Worm (Caenorhabditis elegans): ENCODE results near the gene toe-2.

Gene toe-2

ce11 chrII:6535957-6536424 is 14.8 kb upstream of the toe-2 start, which contains the start of gene utp-20 (continued):
- TF ChIP-seq grh-1 (GFP tag; IDR thresholded peaks at IDR 0.05): no peak
- peak; percentile 46 for TF ChIP-seq nhr-20 (tag; optimal IDR thresholded peaks at IDR 0.05)
- TF ChIP-seq dpl-1 (GFP tag; optimal IDR thresholded peaks at IDR 0.05): peak; percentile 83 to 93 (median 92)
- TF ChIP-seq isw-1 (GFP tag; IDR thresholded peaks at IDR 0.05): no peak; the same call in 1 of the 2 replicates
- no peak; the same call in 1 of the 2 replicates for TF ChIP-seq nhr-19 (GFP tag; conservative IDR thresholded peaks at IDR 0.05)
- no peak for TF ChIP-seq vab-15 (tag; optimal IDR thresholded peaks at IDR 0.05)
- TF ChIP-seq tlp-1 (tag; optimal IDR thresholded peaks at IDR 0.05): no peak
- TF ChIP-seq lsy-2 (tag; optimal IDR thresholded peaks at IDR 0.05): peak; percentile 69 to 82
- TF ChIP-seq skn-1 (tag; optimal IDR thresholded peaks at IDR 0.05): peak; percentile 59
- no peak for TF ChIP-seq unc-62 (GFP tag; optimal IDR thresholded peaks at IDR 0.05)
- TF ChIP-seq efl-1 (optimal IDR thresholded peaks at IDR 0.05): peak; percentile 81 to 92
- peak; percentile 92 to 99 for TF ChIP-seq efl-1 (GFP tag; optimal IDR thresholded peaks at IDR 0.05 in 1 of 2)
- TF ChIP-seq efl-3 (GFP tag; optimal IDR thresholded peaks at IDR 0.05): no peak
- TF ChIP-seq blmp-1 (tag; optimal IDR thresholded peaks at IDR 0.05): peak; percentile 49
- peak; percentile 55 for TF ChIP-seq nhr-90 (tag; optimal IDR thresholded peaks at IDR 0.05; ENCODE audit: poor library complexity)
- peak; percentile 30 for TF ChIP-seq F16B12.6 (tag; optimal IDR thresholded peaks at IDR 0.05)
- no peak for TF ChIP-seq ceh-8 (GFP tag; optimal IDR thresholded peaks at IDR 0.05)
- TF ChIP-seq elt-3 (tag; optimal IDR thresholded peaks at IDR 0.05): peak in 1 of 6 experiments; percentile 35
- TF ChIP-seq lin-35 (GFP tag; optimal IDR thresholded peaks at IDR 0.05): peak; percentile 90 to 97
- no peak for TF ChIP-seq irx-1 (tag; optimal IDR thresholded peaks at IDR 0.05)
- peak; percentile 67 for TF ChIP-seq snu-23 (GFP tag; optimal IDR thresholded peaks at IDR 0.05)
- TF ChIP-seq lin-39 (tag; optimal IDR thresholded peaks at IDR 0.05): peak; percentile 2

- TF ChIP-seq ceh-82 (tag; optimal IDR thresholded peaks at IDR 0.05) (no peak), sox-4 (tag; optimal IDR thresholded peaks at IDR 0.05) (no peak), nhr-85 (tag) (peak; percentile 79), hlh-4 (tag; optimal IDR thresholded peaks at IDR 0.05) (no peak), fkh-4 (tag; optimal IDR thresholded peaks at IDR 0.05; ENCODE audit: borderline replicate concordance) (no peak), ztf-11 (tag; optimal IDR thresholded peaks at IDR 0.05) (no peak), lin-14 (GFP tag; optimal IDR thresholded peaks at IDR 0.05) (peak; percentile 45), nhr-77 (tag; optimal IDR thresholded peaks at IDR 0.05) (no peak), unc-62 (GFP tag; optimal IDR thresholded peaks at IDR 0.05) (no peak)
Measured at ce11 chrII:6531940-6532339, 10.8 kb upstream of the toe-2 start, which contains the start of gene abcx-1. abcx-1 (plus strand) TSS chrII:6532163.

ce11 chrII:6531527-6531926 is 10.3 kb upstream of the toe-2 start, which contains the start of gene abch-1:
abch-1 (minus strand) TSS chrII:6531627.
- no peak for TF ChIP-seq nhr-77 (tag; optimal IDR thresholded peaks at IDR 0.05)
- no peak for TF ChIP-seq hlh-4 (tag; optimal IDR thresholded peaks at IDR 0.05)
- no peak for TF ChIP-seq mdl-1 (tag; optimal IDR thresholded peaks at IDR 0.05)
- no peak for TF ChIP-seq efl-3 (GFP tag; optimal IDR thresholded peaks at IDR 0.05)
- no peak for TF ChIP-seq nhr-76 (tag; optimal IDR thresholded peaks at IDR 0.05)
- no peak for TF ChIP-seq xbp-1 (tag; optimal IDR thresholded peaks at IDR 0.05)
- TF ChIP-seq F16B12.6 (tag; optimal IDR thresholded peaks at IDR 0.05): no peak
- TF ChIP-seq skn-1 (tag; optimal IDR thresholded peaks at IDR 0.05): no peak
- no peak for TF ChIP-seq C34B4.2 (tag; optimal IDR thresholded peaks at IDR 0.05)
- no peak for TF ChIP-seq ztf-4 (tag; optimal IDR thresholded peaks at IDR 0.05)
- TF ChIP-seq dpl-1 (GFP tag; optimal IDR thresholded peaks at IDR 0.05): no peak

- TF ChIP-seq fkh-10 (GFP tag; optimal IDR thresholded peaks at IDR 0.05): no peak
- no peak for TF ChIP-seq lsy-2 (tag; optimal IDR thresholded peaks at IDR 0.05)
- TF ChIP-seq dsc-1 (tag; optimal IDR thresholded peaks at IDR 0.05): no peak
- no peak for TF ChIP-seq grh-1 (GFP tag; IDR thresholded peaks at IDR 0.05)
- TF ChIP-seq nhr-19 (GFP tag; conservative IDR thresholded peaks at IDR 0.05): no peak
- TF ChIP-seq jun-1 (tag; optimal IDR thresholded peaks at IDR 0.05): no peak
Measured at ce11 chrII:6528629-6529028, 7.4 kb upstream of the toe-2 start, which contains the start of gene C56E6.4. C56E6.4 (minus strand) TSS chrII:6528729.
